Fruit fly (Drosophila melanogaster) whole organism, prepupa: ENCODE measurements around the gene Alp11.

Source experiments
- Blimp-1 ChIP-seq: fragments of 200-800 bp; sonication (Bioruptor generic); optimal IDR thresholded peaks from 3 replicates; lab custom pipeline; 2017; ENCODE audit warnings: missing biosample characterization, missing genetic modification characterization, mild to moderate bottlenecking, moderate library complexity, missing genetic modification reagents
- CG10631 ChIP-seq: fragments of 200-800 bp; sonication (Bioruptor generic); optimal IDR thresholded peaks from 2 replicates; lab custom pipeline; 2016; ENCODE audit warnings: missing biosample characterization, missing genetic modification characterization
- CG11294 ChIP-seq: fragments of 200-800 bp; sonication (Bioruptor generic); IDR thresholded peaks from 2 replicates; pipeline ENCODE4 v1.3.6; 2022; ENCODE audit warnings: missing biosample characterization, missing genetic modification characterization
- CG11902 ChIP-seq: fragments of 200-800 bp; sonication (Bioruptor generic); optimal IDR thresholded peaks from 3 replicates; lab custom pipeline; 2016; ENCODE audit warnings: missing biosample characterization, missing genetic modification characterization
- CG15336 ChIP-seq: fragments of 200-800 bp; sonication (Bioruptor generic); IDR thresholded peaks from 2 replicates; pipeline ENCODE4 v1.3.6; 2022; ENCODE audit warnings: missing biosample characterization, missing genetic modification characterization
- CG1621 ChIP-seq: fragments of 200-800 bp; sonication (Bioruptor generic); optimal IDR thresholded peaks from 3 replicates; lab custom pipeline; 2018; ENCODE audit warnings: missing biosample characterization, mild to moderate bottlenecking, missing genetic modification characterization
- CG16779 ChIP-seq: fragments of 200-800 bp; sonication (Bioruptor generic); optimal IDR thresholded peaks from 3 replicates; lab custom pipeline; 2017; ENCODE audit warnings: missing biosample characterization, mild to moderate bottlenecking, missing genetic modification characterization
- CG31627 ChIP-seq: fragments of 200-800 bp; sonication (Bioruptor generic); optimal IDR thresholded peaks from 3 replicates; lab custom pipeline; 2016; ENCODE audit warnings: missing biosample characterization, missing genetic modification characterization
- CG32006 ChIP-seq: fragments of 200-800 bp; sonication (Bioruptor generic); optimal IDR thresholded peaks from 3 replicates; lab custom pipeline; 2017; ENCODE audit warnings: missing biosample characterization, mild to moderate bottlenecking, missing genetic modification characterization
- CG34406 ChIP-seq: fragments of 200-800 bp; sonication (Bioruptor generic); optimal IDR thresholded peaks from 3 replicates; lab custom pipeline; 2016; ENCODE audit warnings: missing biosample characterization, missing genetic modification characterization
- CG3919 ChIP-seq: fragments of 200-800 bp; sonication (Bioruptor generic); optimal IDR thresholded peaks from 3 replicates; lab custom pipeline; 2016; ENCODE audit warnings: missing biosample characterization, missing genetic modification characterization
- CG4318 ChIP-seq: fragments of 200-800 bp; sonication (Bioruptor generic); optimal IDR thresholded peaks from 3 replicates; lab custom pipeline; 2017; ENCODE audit warnings: missing biosample characterization, mild to moderate bottlenecking, missing genetic modification characterization
- CG6792 ChIP-seq: fragments of 200-800 bp; sonication (Bioruptor generic); optimal IDR thresholded peaks from 3 replicates; lab custom pipeline; 2016; ENCODE audit warnings: missing biosample characterization, missing genetic modification characterization
- CG6808 ChIP-seq: fragments of 200-800 bp; sonication (Bioruptor generic); optimal IDR thresholded peaks from 3 replicates; lab custom pipeline; 2017; ENCODE audit warnings: missing biosample characterization, missing genetic modification characterization, mild to moderate bottlenecking, moderate library complexity, missing genetic modification reagents
- CG6854 ChIP-seq: fragments of 200-800 bp; sonication (Bioruptor generic); optimal IDR thresholded peaks from 2 replicates; lab custom pipeline; 2017; ENCODE audit warnings: missing biosample characterization, mild to moderate bottlenecking, missing genetic modification characterization
- CG7368 ChIP-seq: fragments of 200-800 bp; sonication (Bioruptor generic); optimal IDR thresholded peaks from 3 replicates; lab custom pipeline; 2016; ENCODE audit warnings: missing biosample characterization, missing genetic modification characterization
- CG8119 ChIP-seq: fragments of 200-800 bp; sonication (Bioruptor generic); IDR thresholded peaks from 3 replicates; pipeline ENCODE4 v1.3.6; 2022; ENCODE audit warnings: missing biosample characterization, missing genetic modification characterization
- CG8632 ChIP-seq: fragments of 200-800 bp; sonication (Bioruptor generic); optimal IDR thresholded peaks from 3 replicates; lab custom pipeline; 2016; ENCODE audit warnings: missing biosample characterization, missing genetic modification characterization
- Eip75B ChIP-seq: fragments of 200-800 bp; sonication (Bioruptor generic); optimal IDR thresholded peaks from 3 replicates; lab custom pipeline; 2016; ENCODE audit warnings: missing biosample characterization, missing genetic modification characterization
- Eip78C ChIP-seq: fragments of 200-800 bp; sonication (Bioruptor generic); peaks from one replicate; lab custom pipeline; 2016; ENCODE audit warnings: missing biosample characterization, missing genetic modification characterization
- Eip93F ChIP-seq: fragments of 200-800 bp; sonication (Bioruptor generic); optimal IDR thresholded peaks from 2 replicates; lab custom pipeline; 2016; ENCODE audit warnings: missing biosample characterization, mild to moderate bottlenecking, missing genetic modification characterization
- Ets21C ChIP-seq: fragments of 200-800 bp; sonication (Bioruptor generic); optimal IDR thresholded peaks from 3 replicates; lab custom pipeline; 2016; ENCODE audit warnings: missing biosample characterization, missing genetic modification characterization
- Ets96B ChIP-seq: fragments of 200-800 bp; optimal IDR thresholded peaks from 2 replicates; lab custom pipeline; 2019; ENCODE audit warnings: missing biosample characterization, mild to moderate bottlenecking, missing genetic modification characterization, moderate library complexity
- Gug ChIP-seq: fragments of 200-800 bp; sonication (Bioruptor generic); IDR thresholded peaks from 2 replicates; pipeline ENCODE4 v1.3.6; 2022; ENCODE audit warnings: missing biosample characterization, missing genetic modification characterization
- Hr38 ChIP-seq: sonication (Bioruptor generic); optimal IDR thresholded peaks from 2 replicates; lab custom pipeline; 2016; ENCODE audit warnings: missing biosample characterization, missing genetic modification characterization
- Lpt ChIP-seq: fragments of 200-800 bp; sonication (Bioruptor generic); optimal IDR thresholded peaks from 3 replicates; lab custom pipeline; 2016; ENCODE audit warnings: missing biosample characterization, missing genetic modification characterization
- Met ChIP-seq: fragments of 200-800 bp; sonication (Bioruptor generic); optimal IDR thresholded peaks from 3 replicates; lab custom pipeline; 2016; ENCODE audit warnings: missing biosample characterization, missing genetic modification characterization
- OdsH ChIP-seq: fragments of 200-800 bp; sonication (Bioruptor generic); optimal IDR thresholded peaks from 3 replicates; lab custom pipeline; 2016; ENCODE audit warnings: missing biosample characterization, missing genetic modification characterization
- Sox14 ChIP-seq: fragments of 200-800 bp; sonication (Bioruptor generic); optimal IDR thresholded peaks from 3 replicates; lab custom pipeline; 2016; ENCODE audit warnings: missing biosample characterization, missing genetic modification characterization
- Sox15 ChIP-seq: fragments of 200-800 bp; sonication (Bioruptor generic); optimal IDR thresholded peaks from 3 replicates; lab custom pipeline; 2016; ENCODE audit warnings: missing biosample characterization, missing genetic modification characterization
- achi ChIP-seq: fragments of 200-800 bp; sonication (Bioruptor generic); optimal IDR thresholded peaks from 3 replicates; lab custom pipeline; 2016; ENCODE audit warnings: missing biosample characterization, missing genetic modification characterization
- acj6 ChIP-seq: fragments of 200-800 bp; sonication (Bioruptor generic); optimal IDR thresholded peaks from 3 replicates; lab custom pipeline; 2016; ENCODE audit warnings: missing biosample characterization, missing genetic modification characterization
- dac ChIP-seq: fragments of 200-800 bp; sonication (Bioruptor generic); optimal IDR thresholded peaks from 2 replicates; lab custom pipeline; 2017; ENCODE audit warnings: missing biosample characterization, mild to moderate bottlenecking, missing genetic modification characterization
- dsx ChIP-seq: fragments of 200-800 bp; optimal IDR thresholded peaks from 3 replicates; lab custom pipeline; 2019; ENCODE audit warnings: missing biosample characterization, mild to moderate bottlenecking, missing genetic modification characterization, moderate library complexity; ENCODE audit not compliant: poor library complexity, severe bottlenecking
- esn ChIP-seq: fragments of 200-800 bp; sonication (Bioruptor generic); optimal IDR thresholded peaks from 2 replicates; lab custom pipeline; 2016; ENCODE audit warnings: missing biosample characterization, mild to moderate bottlenecking, missing genetic modification characterization, moderate library complexity
- fd59A ChIP-seq: fragments of 200-800 bp; sonication (Bioruptor generic); optimal IDR thresholded peaks from 2 replicates; lab custom pipeline; 2017; ENCODE audit warnings: missing biosample characterization, mild to moderate bottlenecking, missing genetic modification characterization, missing genetic modification reagents
- fd85E ChIP-seq: fragments of 200-800 bp; sonication (Bioruptor generic); optimal IDR thresholded peaks from 3 replicates; lab custom pipeline; 2016; ENCODE audit warnings: missing biosample characterization, missing genetic modification characterization
- fkh ChIP-seq: fragments of 200-800 bp; sonication (Bioruptor generic); optimal IDR thresholded peaks from 3 replicates; lab custom pipeline; 2017; ENCODE audit warnings: missing biosample characterization, mild to moderate bottlenecking, missing genetic modification characterization, moderate library complexity
- lz ChIP-seq: fragments of 200-800 bp; sonication (Bioruptor generic); optimal IDR thresholded peaks from 3 replicates; lab custom pipeline; 2016; ENCODE audit warnings: missing biosample characterization, missing genetic modification characterization
- net ChIP-seq: fragments of 200-800 bp; sonication (Bioruptor generic); optimal IDR thresholded peaks from 3 replicates; lab custom pipeline; 2016; ENCODE audit warnings: missing biosample characterization, missing genetic modification characterization
- spab ChIP-seq: fragments of 200-800 bp; sonication (Bioruptor generic); optimal IDR thresholded peaks from 2 replicates; lab custom pipeline; 2017; ENCODE audit warnings: missing biosample characterization, mild to moderate bottlenecking, missing genetic modification characterization, missing genetic modification reagents
- svp ChIP-seq: fragments of 200-800 bp; sonication (Bioruptor generic); peaks from one replicate; lab custom pipeline; 2016; ENCODE audit warnings: missing biosample characterization, missing genetic modification characterization
- topi ChIP-seq: fragments of 200-800 bp; sonication (Bioruptor generic); optimal IDR thresholded peaks from 3 replicates; lab custom pipeline; 2016; ENCODE audit warnings: missing biosample characterization, missing genetic modification characterization
- vri ChIP-seq: fragments of 200-800 bp; sonication (Bioruptor generic); optimal IDR thresholded peaks from 3 replicates; lab custom pipeline; 2016; ENCODE audit warnings: missing biosample characterization, mild to moderate bottlenecking, missing genetic modification characterization

Gene Alp11

DNA sequence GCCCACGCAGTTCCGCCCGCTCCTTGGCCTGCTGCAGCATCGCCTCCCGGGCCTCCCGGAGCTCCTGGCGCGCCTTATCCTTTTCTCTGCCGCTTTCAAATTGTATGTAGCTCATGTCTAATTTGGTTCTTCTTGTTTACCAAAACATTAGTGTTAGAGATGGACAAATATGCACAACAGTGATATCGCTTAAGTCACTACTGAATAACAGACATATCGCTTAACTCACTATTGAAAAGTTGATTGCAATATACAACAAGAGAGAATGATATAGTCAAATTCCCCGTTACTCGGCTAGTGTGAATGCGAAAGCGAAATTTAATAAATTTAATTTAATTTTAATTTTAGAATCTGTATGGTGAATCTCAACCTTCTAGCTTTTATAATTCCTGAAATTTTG is 13.1 kb upstream of the Alp11 start, which contains the start of gene CG9213:
Gene CG9213, minus strand, starts transcription at position 152 of the 400 bp plus-strand sequence.
- TF ChIP-seq Eip78C (GFP tag; lab: Kevin White, UChicago) = peak; percentile 55
- TF ChIP-seq Hr38 = no peak
- peak; percentile 78 for TF ChIP-seq fkh (GFP tag; lab: Kevin White, UChicago)
- TF ChIP-seq esn (GFP tag; lab: Kevin White, UChicago) = peak; percentile 4
- no peak for TF ChIP-seq Ets21C (GFP tag; lab: Kevin White, UChicago)
- TF ChIP-seq, all 60 proteins: peak for 3

DNA sequence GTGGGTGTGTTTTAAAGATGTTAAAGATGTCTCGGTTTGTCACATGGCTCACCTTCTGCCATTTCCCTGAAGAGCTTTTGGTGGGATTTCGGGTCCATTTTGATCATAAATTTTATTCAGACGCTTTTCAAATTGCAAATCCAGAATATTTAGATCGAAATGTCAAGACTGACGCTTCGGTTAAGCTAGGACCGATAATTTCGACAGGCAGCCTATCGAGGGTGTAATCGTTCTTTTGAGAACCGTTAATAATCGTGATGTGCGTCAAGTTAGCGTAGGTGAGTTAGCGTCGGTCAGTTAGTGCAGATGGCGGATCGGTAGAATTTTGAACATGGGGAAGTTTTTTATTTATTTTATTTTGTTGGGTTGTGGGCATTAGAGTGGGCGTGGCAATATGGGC is 12.0 kb upstream of the Alp11 start, which contains the start of gene CG42299:
Gene CG42299, minus strand, starts transcription at position 127 of the 400 bp plus-strand sequence.
- TF ChIP-seq acj6 (GFP tag; lab: Kevin White, UChicago) (no peak), CG15336 (GFP tag; lab: Robert Waterston, UW) (no peak), Eip93F (GFP tag; lab: Kevin White, UChicago) (no peak), CG8119 (GFP tag; lab: Robert Waterston, UW) (no peak), spab (no peak), Sox14 (GFP tag; lab: Kevin White, UChicago) (no peak), CG1621 (tag; lab: Kevin White, UChicago) (no peak), fd59A (GFP tag; lab: Kevin White, UChicago) (no peak), dac (GFP tag; lab: Kevin White, UChicago) (no peak), Blimp-1 (GFP tag; lab: Kevin White, UChicago) (no peak), CG11294 (GFP tag; lab: Robert Waterston, UW) (no peak), Lpt (GFP tag; lab: Kevin White, UChicago) (no peak), CG32006 (GFP tag; lab: Kevin White, UChicago) (no peak), CG7368 (GFP tag; lab: Kevin White, UChicago) (no peak), vri (GFP tag; lab: Kevin White, UChicago) (no peak), CG34406 (GFP tag; lab: Kevin White, UChicago) (no peak)

DNA sequence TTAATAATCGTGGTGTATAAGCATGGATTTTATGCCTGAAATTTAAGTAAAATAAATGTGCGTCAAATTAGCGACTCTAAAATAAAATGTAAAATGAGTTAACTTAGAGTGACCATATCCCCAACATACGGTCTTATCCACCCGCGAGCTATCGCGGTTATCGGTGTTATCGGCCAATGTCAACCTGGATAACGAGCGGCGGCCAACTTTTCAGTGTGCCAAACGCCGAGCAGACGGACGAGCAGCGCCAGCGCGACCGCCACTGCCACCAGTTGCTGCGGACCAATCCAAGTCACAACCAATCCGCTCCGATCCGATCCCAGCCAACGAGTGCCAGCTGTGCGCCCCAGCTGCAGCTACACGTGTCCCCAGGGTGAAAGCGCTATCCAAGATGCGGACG is 9.5 kb upstream of the Alp11 start, which contains the start of the genes cerv and CG7872:
Gene cerv, minus strand, starts transcription at position 129 of the 400 bp plus-strand sequence.
Gene CG7872, plus strand, starts transcription at position 163 of the 400 bp plus-strand sequence.
- TF ChIP-seq fkh (GFP tag; lab: Kevin White, UChicago) (peak; percentile 27), CG1621 (tag; lab: Kevin White, UChicago) (peak; percentile 20), achi (peak; percentile 52), CG32006 (GFP tag; lab: Kevin White, UChicago) (no peak), CG10631 (GFP tag; lab: Kevin White, UChicago) (no peak), Eip78C (GFP tag; lab: Kevin White, UChicago) (peak; percentile 27), CG3919 (peak; percentile 2)

DNA sequence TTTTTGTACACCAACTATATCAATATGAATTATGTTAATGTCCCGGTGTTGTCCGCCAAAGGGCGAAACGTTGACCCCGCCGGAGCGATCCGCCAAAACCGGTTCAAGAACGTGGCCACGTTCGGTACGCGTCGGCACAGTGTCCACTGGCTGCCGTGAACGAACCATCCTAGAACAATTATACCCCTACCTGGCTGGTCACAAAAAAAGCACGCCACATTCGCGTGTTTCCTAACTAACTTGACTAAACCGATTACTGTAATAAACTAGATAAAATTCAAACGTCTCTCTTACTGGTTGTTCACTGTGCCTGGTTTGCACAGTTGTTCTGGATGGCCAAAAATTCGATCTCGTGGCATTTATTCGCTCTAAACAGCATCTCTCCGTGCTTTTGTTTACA is 8.0 kb upstream of the Alp11 start:
- peak; percentile 97 for TF ChIP-seq Met (GFP tag; lab: Kevin White, UChicago)
- TF ChIP-seq net (GFP tag; lab: Kevin White, UChicago) = peak; percentile 91
- peak; percentile 87 for TF ChIP-seq Lpt (GFP tag; lab: Kevin White, UChicago)
- peak; percentile 94 for TF ChIP-seq CG6792
- TF ChIP-seq CG31627 (GFP tag; lab: Kevin White, UChicago) = peak; percentile 97
- peak; percentile 89 for TF ChIP-seq CG32006 (GFP tag; lab: Kevin White, UChicago)
- peak; percentile 93 for TF ChIP-seq Eip75B (GFP tag; lab: Kevin White, UChicago)
- no peak for TF ChIP-seq CG4318 (GFP tag; lab: Kevin White, UChicago)
- peak; percentile 85 for TF ChIP-seq Ets96B (tag; lab: Kevin White, UChicago)
- TF ChIP-seq CG11902 (GFP tag; lab: Kevin White, UChicago) = peak; percentile 92
- TF ChIP-seq fd85E = peak; percentile 81
- TF ChIP-seq Sox14 (GFP tag; lab: Kevin White, UChicago) = peak; percentile 97
- TF ChIP-seq CG16779 = no peak
- TF ChIP-seq topi (GFP tag; lab: Kevin White, UChicago) = peak; percentile 97
- TF ChIP-seq lz (GFP tag; lab: Kevin White, UChicago) = peak; percentile 96
- TF ChIP-seq Sox15 (GFP tag; lab: Kevin White, UChicago) = peak; percentile 88
- peak; percentile 86 for TF ChIP-seq spab
- peak; percentile 94 for TF ChIP-seq CG1621 (tag; lab: Kevin White, UChicago)
- peak; percentile 89 for TF ChIP-seq Gug (GFP tag; lab: Robert Waterston, UW)
- TF ChIP-seq CG8119 (GFP tag; lab: Robert Waterston, UW) = peak; percentile 89
- peak; percentile 90 for TF ChIP-seq CG6808
- TF ChIP-seq OdsH = peak; percentile 93
- peak; percentile 90 for TF ChIP-seq fd59A (GFP tag; lab: Kevin White, UChicago)
- TF ChIP-seq CG15336 (GFP tag; lab: Robert Waterston, UW) = peak; percentile 91
- peak; percentile 93 for TF ChIP-seq CG6854
- peak; percentile 89 for TF ChIP-seq dsx (GFP tag; lab: Kevin White, UChicago)
- TF ChIP-seq svp (GFP tag; lab: Kevin White, UChicago) = peak; percentile 98
- peak; percentile 89 for TF ChIP-seq CG8632 (GFP tag; lab: Kevin White, UChicago)
- peak; percentile 97 for TF ChIP-seq esn (GFP tag; lab: Kevin White, UChicago)
- peak; percentile 88 for TF ChIP-seq fkh (GFP tag; lab: Kevin White, UChicago)
